Worm (Caenorhabditis elegans): ENCODE measurements around the gene pnk-4.

DNA sequence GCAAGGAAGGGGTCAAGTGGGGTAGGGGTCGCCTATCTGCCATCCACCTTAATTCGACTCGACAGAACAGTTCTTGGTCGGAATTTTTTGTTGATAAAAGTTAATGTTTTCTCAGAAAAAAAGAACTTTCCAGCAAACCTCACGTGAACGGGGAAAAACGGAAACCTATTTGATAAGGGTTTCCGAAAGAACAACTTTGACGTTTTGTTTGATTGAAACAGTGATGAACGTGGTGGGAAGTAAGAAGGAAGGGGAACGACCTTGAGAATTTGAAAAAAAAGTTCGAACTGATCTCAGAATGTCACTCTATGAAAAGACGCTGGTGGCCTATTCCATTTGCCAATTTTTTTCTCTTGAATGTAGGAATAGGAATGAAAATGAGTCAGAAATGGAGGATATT, 34.7 kb downstream of the pnk-4 start:
- TF ChIP-seq ama-1 (optimal IDR thresholded peaks at IDR 0.05) = no peak
- TF ChIP-seq ets-7 (tag; optimal IDR thresholded peaks at IDR 0.05) = no peak
- TF ChIP-seq sea-1 (GFP tag; conservative IDR thresholded peaks at IDR 0.05) = no peak
- no peak for TF ChIP-seq flt-1 (GFP tag; IDR thresholded peaks at IDR 0.05)
- TF ChIP-seq tra-4 (tag; optimal IDR thresholded peaks at IDR 0.05) = no peak
- TF ChIP-seq ceh-13 (GFP tag; optimal IDR thresholded peaks at IDR 0.05) = no peak
- TF ChIP-seq hmbx-1 (tag; optimal IDR thresholded peaks at IDR 0.05) = no peak
- no peak for TF ChIP-seq ceh-36 (tag; optimal IDR thresholded peaks at IDR 0.05)
- TF ChIP-seq scrt-1 (GFP tag; IDR thresholded peaks at IDR 0.05) = no peak

Measured in whole organism, early embryonic.